Worm (Caenorhabditis elegans) whole organism, early embryonic: ENCODE results near the gene otpl-8.

Experiments
- ama-1 ChIP-seq: fragments of 150-350 bp; optimal IDR thresholded peaks from 2 replicates; lab custom pipeline; 2014
- flt-1 ChIP-seq: fragments of 200-800 bp; sonication (Bioruptor generic); IDR thresholded peaks from 2 replicates; pipeline ENCODE4 v1.3.6; 2022; ENCODE audit warnings: missing genetic modification characterization, missing compliant biosample characterization
- sea-1 ChIP-seq: fragments of 200-800 bp; sonication (Bioruptor generic); conservative IDR thresholded peaks from 2 replicates; pipeline ENCODE4 v1.3.6; 2022; ENCODE audit warnings: missing genetic modification characterization, missing compliant biosample characterization

DNA sequence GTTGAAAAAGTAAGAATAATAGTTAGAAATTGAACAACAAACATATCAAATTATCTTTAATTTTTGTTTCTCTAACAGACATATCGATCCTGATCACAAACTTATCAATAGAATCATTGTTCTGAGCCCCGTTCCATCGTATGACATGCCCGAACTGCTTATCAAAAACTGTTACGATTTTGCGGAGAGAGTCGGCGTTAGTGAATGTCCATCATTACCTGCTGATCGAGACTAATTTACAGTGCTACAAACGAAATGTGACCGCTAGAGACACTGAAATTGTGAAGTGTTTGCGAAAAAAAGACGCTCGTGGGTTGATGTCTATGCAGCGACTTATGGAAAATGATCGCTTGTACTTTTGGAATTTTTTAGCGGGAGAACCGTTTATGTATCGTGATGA is 27.8 kb downstream of the otpl-8 start:
- TF ChIP-seq ama-1 (lab: Kevin White, UChicago) (no peak), flt-1 (GFP tag; lab: Robert Waterston, UW) (no peak), sea-1 (no peak)
